Worm (Caenorhabditis elegans) whole organism, late embryonic: Measurements from ENCODE around the gene tmem-135.

Source experiments
- ceh-30 ChIP-seq: fragments of 150-350 bp; optimal IDR thresholded peaks from 2 replicates; lab custom pipeline; 2014; ENCODE audit warnings: missing biosample characterization, missing genetic modification characterization
- ceh-31 ChIP-seq: sonication (generic microtip); optimal IDR thresholded peaks from 2 replicates; lab custom pipeline; 2016; ENCODE audit warnings: missing genetic modification characterization, missing compliant biosample characterization
- ceh-34 ChIP-seq: sonication (generic microtip); optimal IDR thresholded peaks from 2 replicates; lab custom pipeline; 2016; ENCODE audit warnings: mild to moderate bottlenecking, missing genetic modification characterization, missing compliant biosample characterization
- dmd-4 ChIP-seq: sonication (generic microtip); optimal IDR thresholded peaks from 2 replicates; lab custom pipeline; 2016; ENCODE audit warnings: borderline replicate concordance, missing genetic modification characterization, missing compliant biosample characterization
- ets-4 ChIP-seq: sonication (generic microtip); optimal IDR thresholded peaks from 2 replicates; lab custom pipeline; 2016; ENCODE audit warnings: missing genetic modification characterization, missing compliant biosample characterization
- fkh-10 ChIP-seq: fragments of 150-350 bp; optimal IDR thresholded peaks from 2 replicates; lab custom pipeline; 2014; ENCODE audit warnings: missing biosample characterization, missing genetic modification reagents, missing genetic modification characterization
- hlh-30 ChIP-seq: sonication (generic microtip); optimal IDR thresholded peaks from 2 replicates; lab custom pipeline; 2017; ENCODE audit warnings: antibody characterized with exemption, missing genetic modification characterization, missing compliant biosample characterization; ENCODE audit not compliant: insufficient read depth
- hlh-6 ChIP-seq: sonication (generic microtip); optimal IDR thresholded peaks from 2 replicates; lab custom pipeline; 2016; ENCODE audit warnings: missing genotype, missing genetic modification characterization, missing compliant biosample characterization
- nhr-11 ChIP-seq: fragments of 150-350 bp; optimal IDR thresholded peaks from 2 replicates; lab custom pipeline; 2014; ENCODE audit warnings: missing biosample characterization, missing genetic modification characterization
- pat-9 ChIP-seq: fragments of 200-800 bp; sonication (Bioruptor generic); optimal IDR thresholded peaks from 2 replicates; lab custom pipeline; 2018; ENCODE audit warnings: mild to moderate bottlenecking, missing genetic modification characterization, moderate library complexity, missing compliant biosample characterization
- pqm-1 ChIP-seq: sonication (generic microtip); optimal IDR thresholded peaks from 2 replicates; lab custom pipeline; 2016; ENCODE audit warnings: missing genetic modification characterization, missing compliant biosample characterization
- unc-42 ChIP-seq: sonication (generic microtip); optimal IDR thresholded peaks from 2 replicates; lab custom pipeline; 2016; ENCODE audit warnings: missing genotype, missing genetic modification characterization, missing compliant biosample characterization

- TF ChIP-seq pat-9: no peak
- no peak for TF ChIP-seq ets-4
- TF ChIP-seq pqm-1 (tag; lab: Kevin White, UChicago): no peak
- no peak for TF ChIP-seq unc-42 (tag; lab: Kevin White, UChicago)
- no peak for TF ChIP-seq ceh-34 (tag; lab: Kevin White, UChicago)
- no peak for TF ChIP-seq nhr-11 (tag; lab: Kevin White, UChicago)
- TF ChIP-seq fkh-10 (GFP tag; lab: Kevin White, UChicago): no peak
- no peak for TF ChIP-seq hlh-30
- no peak for TF ChIP-seq ceh-31
- TF ChIP-seq dmd-4 (tag; lab: Kevin White, UChicago): no peak
- TF ChIP-seq ceh-30 (tag; lab: Kevin White, UChicago): no peak
- no peak for TF ChIP-seq hlh-6 (tag; lab: Kevin White, UChicago)
Observed at ce11 chrX:4673165-4673756, at the start of gene tmem-135.
